Fruit fly (Drosophila melanogaster) whole organism, prepupa: ENCODE measurements around the gene UQCR-C1.

Experiments used
- CG11294 ChIP-seq: fragments of 200-800 bp; sonication (Bioruptor generic); IDR thresholded peaks from 2 replicates; pipeline ENCODE4 v1.3.6; 2022; ENCODE audit warnings: missing biosample characterization, missing genetic modification characterization
- CG15336 ChIP-seq: fragments of 200-800 bp; sonication (Bioruptor generic); IDR thresholded peaks from 2 replicates; pipeline ENCODE4 v1.3.6; 2022; ENCODE audit warnings: missing biosample characterization, missing genetic modification characterization
- CG6163 ChIP-seq: fragments of 200-800 bp; sonication (Bioruptor generic); IDR thresholded peaks from 3 replicates; pipeline ENCODE4 v1.3.6; 2022; ENCODE audit warnings: missing biosample characterization, missing genetic modification characterization
- CG6808 ChIP-seq: fragments of 200-800 bp; sonication (Bioruptor generic); optimal IDR thresholded peaks from 3 replicates; lab custom pipeline; 2017; ENCODE audit warnings: missing biosample characterization, missing genetic modification characterization, mild to moderate bottlenecking, moderate library complexity, missing genetic modification reagents
- CG7368 ChIP-seq: fragments of 200-800 bp; sonication (Bioruptor generic); optimal IDR thresholded peaks from 3 replicates; lab custom pipeline; 2016; ENCODE audit warnings: missing biosample characterization, missing genetic modification characterization
- CG9139 ChIP-seq: fragments of 200-800 bp; sonication (Bioruptor generic); optimal IDR thresholded peaks from 3 replicates; lab custom pipeline; 2017; ENCODE audit warnings: missing biosample characterization, mild to moderate bottlenecking, missing genetic modification characterization
- Sox102F ChIP-seq: fragments of 200-800 bp; sonication (Bioruptor generic); optimal IDR thresholded peaks from 2 replicates; lab custom pipeline; 2016; ENCODE audit warnings: missing biosample characterization, mild to moderate bottlenecking, missing genetic modification characterization
- fd85E ChIP-seq: fragments of 200-800 bp; sonication (Bioruptor generic); optimal IDR thresholded peaks from 3 replicates; lab custom pipeline; 2016; ENCODE audit warnings: missing biosample characterization, missing genetic modification characterization
- lz ChIP-seq: fragments of 200-800 bp; sonication (Bioruptor generic); optimal IDR thresholded peaks from 3 replicates; lab custom pipeline; 2016; ENCODE audit warnings: missing biosample characterization, missing genetic modification characterization
- topi ChIP-seq: fragments of 200-800 bp; sonication (Bioruptor generic); optimal IDR thresholded peaks from 3 replicates; lab custom pipeline; 2016; ENCODE audit warnings: missing biosample characterization, missing genetic modification characterization

The UQCR-C1 gene

dm6 chr3R:14917927-14918829, 28.1 kb downstream of the UQCR-C1 start, which contains the start of gene Sdr (continued):
- no peak for TF ChIP-seq CG9139
- TF ChIP-seq CG15336 (GFP tag; lab: Robert Waterston, UW): 0 out of 2 replicates have a peak, but pooled peaks have one; percentile 9
- TF ChIP-seq CG11294 (GFP tag; lab: Robert Waterston, UW): no peak
- TF ChIP-seq fd85E (GFP tag; lab: Kevin White, UChicago): no peak
- peak; percentile 48 for TF ChIP-seq lz
- peak; percentile 29 for TF ChIP-seq Sox102F
- no peak for TF ChIP-seq CG7368 (GFP tag; lab: Kevin White, UChicago)
- no peak; the same call in 1 of the 3 replicates for TF ChIP-seq CG6163 (GFP tag; lab: Robert Waterston, UW)
- TF ChIP-seq topi (GFP tag; lab: Kevin White, UChicago): peak; percentile 73
- TF ChIP-seq CG6808 (GFP tag; lab: Kevin White, UChicago): peak; percentile 66
